Worm (Caenorhabditis elegans) whole organism, midembryonic: ENCODE data around the gene T01G5.6.

Source experiments
- T22C8.4 ChIP-seq: fragments of 200-800 bp; sonication (Bioruptor generic); IDR thresholded peaks from 2 replicates; pipeline ENCODE4 v1.3.6; 2022; ENCODE audit warnings: missing genetic modification characterization, missing compliant biosample characterization
- cog-1 ChIP-seq: sonication (generic microtip); optimal IDR thresholded peaks from 2 replicates; lab custom pipeline; 2016; ENCODE audit warnings: missing genetic modification characterization, missing compliant biosample characterization
- flt-1 ChIP-seq: fragments of 200-800 bp; sonication (Bioruptor generic); IDR thresholded peaks from 2 replicates; pipeline ENCODE4 v1.3.6; 2022; ENCODE audit warnings: missing genetic modification characterization, missing compliant biosample characterization
- klf-2 ChIP-seq: fragments of 200-800 bp; sonication (Bioruptor generic); conservative IDR thresholded peaks from 2 replicates; pipeline ENCODE4 v1.3.6; 2022; ENCODE audit warnings: missing genetic modification reagents, missing genetic modification characterization, missing compliant biosample characterization
- med-1 ChIP-seq: sonication (generic microtip); optimal IDR thresholded peaks from 2 replicates; lab custom pipeline; 2017; ENCODE audit warnings: missing genetic modification characterization, mild to moderate bottlenecking, missing compliant biosample characterization, antibody characterized with exemption, missing genetic modification reagents; ENCODE audit not compliant: insufficient read depth
- ref-1 ChIP-seq: fragments of 200-800 bp; sonication (Bioruptor generic); conservative IDR thresholded peaks from 2 replicates; pipeline ENCODE4 v1.3.6; 2022; ENCODE audit warnings: missing genetic modification reagents, missing genetic modification characterization, missing compliant biosample characterization
- tab-1 ChIP-seq: fragments of 200-800 bp; sonication (Bioruptor generic); IDR thresholded peaks from 2 replicates; pipeline ENCODE4 v1.3.6; 2022; ENCODE audit warnings: missing genetic modification characterization, missing compliant biosample characterization
- ztf-23 ChIP-seq: fragments of 200-800 bp; sonication (Bioruptor generic); IDR thresholded peaks from 2 replicates; pipeline ENCODE4 v1.3.6; 2022; ENCODE audit warnings: missing genetic modification reagents, missing genetic modification characterization, missing compliant biosample characterization
- ztf-29 ChIP-seq: fragments of 200-800 bp; sonication (Bioruptor generic); IDR thresholded peaks from 2 replicates; pipeline ENCODE4 v1.3.6; 2022; ENCODE audit warnings: missing genetic modification reagents, missing genetic modification characterization, missing compliant biosample characterization

T01G5.6 gene

DNA sequence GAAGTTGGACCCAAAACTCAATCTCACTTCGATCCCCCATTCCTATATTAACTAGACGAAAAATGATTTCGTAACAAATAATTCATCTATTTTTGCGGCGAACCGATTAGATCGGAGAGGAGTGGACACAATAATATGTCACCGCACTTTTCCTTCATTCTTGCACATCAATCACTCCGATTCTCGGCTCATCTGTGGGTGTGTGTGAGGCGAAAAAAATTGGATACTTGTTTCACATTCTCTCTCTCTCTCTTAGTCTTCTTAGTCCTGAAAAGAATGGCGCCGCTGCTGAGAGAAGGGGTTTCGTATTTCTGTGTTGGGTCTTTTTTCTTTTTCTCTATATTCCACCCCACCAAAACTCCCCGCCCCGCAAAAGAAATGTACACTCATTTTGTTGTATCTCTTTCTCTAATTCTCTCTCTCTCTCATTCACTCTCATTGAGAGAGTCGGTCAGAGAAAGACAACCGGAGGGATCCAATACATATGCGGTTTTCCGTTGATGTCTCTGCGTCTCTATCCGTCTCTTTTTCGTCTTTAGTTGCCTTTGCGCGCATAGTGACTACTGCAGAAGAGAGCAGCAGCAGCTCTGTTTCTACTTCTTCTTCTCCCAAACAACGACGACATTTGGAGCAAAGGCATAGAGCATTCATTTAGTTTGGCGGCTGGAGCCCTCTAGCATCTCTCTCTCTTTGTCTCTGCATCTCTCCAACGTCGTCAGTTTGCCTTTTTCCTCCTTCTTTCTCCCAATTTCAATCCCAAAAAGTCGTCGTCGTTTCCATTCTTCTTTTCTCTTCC, 42.7 kb downstream of the T01G5.6 start, which contains the start of gene unc-76:
unc-76 (plus strand) TSS at position 746 of the 796 bp plus-strand sequence.
- TF ChIP-seq klf-2 (no peak), ztf-29 (GFP tag; lab: Robert Waterston, UW) (no peak), med-1 (GFP tag; lab: Kevin White, UChicago) (no peak), cog-1 (tag; lab: Kevin White, UChicago) (peak; percentile 87), flt-1 (GFP tag; lab: Robert Waterston, UW) (0 out of 2 replicates have a peak, but pooled peaks have one; percentile 11)

DNA sequence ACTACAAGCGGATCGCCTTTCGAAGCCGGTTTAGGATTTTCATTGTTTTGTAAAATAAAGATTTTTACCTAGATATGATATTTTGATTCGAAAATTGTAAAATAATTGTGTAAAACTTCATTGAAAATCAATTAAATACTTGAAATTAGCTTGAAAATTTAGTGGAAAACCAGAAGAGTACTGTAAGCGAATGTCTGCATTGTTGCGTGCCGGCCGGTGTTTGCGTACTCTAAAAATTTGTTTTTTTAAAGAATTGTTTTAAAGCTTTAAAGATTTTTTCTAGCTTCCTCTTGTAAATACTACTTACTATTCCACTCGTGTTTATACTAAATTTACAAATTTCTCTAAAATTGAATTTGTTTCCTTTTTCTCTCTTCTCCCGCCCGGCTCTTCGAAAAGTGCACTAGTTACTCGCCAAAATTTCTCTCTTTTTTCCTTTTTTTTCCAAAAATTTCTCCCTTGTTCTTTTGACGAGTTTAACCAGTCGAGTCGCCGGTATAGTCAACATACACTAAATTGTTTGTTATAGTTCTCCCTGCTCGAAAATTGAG, 44.4 kb downstream of the T01G5.6 start:
- TF ChIP-seq ztf-29 (GFP tag; lab: Robert Waterston, UW), result no peak
- no peak for TF ChIP-seq flt-1 (GFP tag; lab: Robert Waterston, UW)
- no peak for TF ChIP-seq cog-1 (tag; lab: Kevin White, UChicago)
- TF ChIP-seq T22C8.4, result no peak
- TF ChIP-seq tab-1 (GFP tag; lab: Robert Waterston, UW), result no peak
- TF ChIP-seq klf-2, result no peak
- TF ChIP-seq ztf-23, result no peak
- TF ChIP-seq ref-1 (GFP tag; lab: Robert Waterston, UW), result no peak
- no peak for TF ChIP-seq med-1 (GFP tag; lab: Kevin White, UChicago)

DNA sequence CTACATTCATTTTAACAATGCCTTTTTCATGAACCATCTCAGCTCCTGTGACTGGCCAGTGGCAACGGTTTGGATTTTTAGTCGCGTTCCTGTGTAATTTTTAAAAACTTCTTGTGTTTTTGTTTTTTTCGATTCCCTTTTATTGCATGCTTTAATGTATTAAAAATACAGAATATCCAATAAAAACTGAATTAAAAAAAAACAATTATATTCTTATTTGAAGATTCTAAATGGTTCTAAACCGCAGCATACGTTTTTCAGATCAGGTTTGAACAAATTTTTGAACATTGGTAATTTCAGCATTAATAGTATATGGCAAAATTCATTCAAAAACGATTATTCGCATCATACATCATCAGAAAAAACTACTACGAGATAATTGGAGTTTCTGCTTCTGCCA, 45.5 kb downstream of the T01G5.6 start, which contains the start of gene dnj-3:
dnj-3 (plus strand) TSS at position 301 of the 400 bp plus-strand sequence.
- TF ChIP-seq cog-1 (tag; lab: Kevin White, UChicago), result no peak
- no peak for TF ChIP-seq ztf-23
- no peak for TF ChIP-seq ztf-29 (GFP tag; lab: Robert Waterston, UW)
- no peak for TF ChIP-seq ref-1 (GFP tag; lab: Robert Waterston, UW)
- no peak for TF ChIP-seq T22C8.4

DNA sequence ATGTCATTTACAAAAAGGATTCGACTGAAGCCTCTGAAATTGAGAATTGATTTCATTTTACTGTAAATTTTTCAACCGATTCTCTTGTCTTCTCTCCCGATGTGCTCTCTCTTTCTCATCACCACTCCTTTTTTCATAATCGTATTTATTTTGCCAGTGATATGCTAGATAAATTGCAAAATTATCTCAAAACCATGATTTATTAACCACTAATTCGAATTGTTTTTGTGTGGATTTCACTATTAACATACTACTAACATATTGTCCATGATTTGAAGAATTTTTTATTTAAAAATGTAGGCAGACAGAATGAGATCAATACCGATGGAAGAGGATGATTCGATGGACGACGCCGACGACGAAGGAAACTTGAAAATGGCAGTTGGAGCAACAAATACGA, 46.7 kb downstream of the T01G5.6 start, which contains the start of gene C25D7.10:
C25D7.10 (plus strand) TSS at position 301 of the 400 bp plus-strand sequence.
- TF ChIP-seq tab-1 (GFP tag; lab: Robert Waterston, UW) (no peak), ztf-23 (no peak), ztf-29 (GFP tag; lab: Robert Waterston, UW) (no peak), T22C8.4 (no peak), med-1 (GFP tag; lab: Kevin White, UChicago) (no peak), klf-2 (no peak), flt-1 (GFP tag; lab: Robert Waterston, UW) (no peak), ref-1 (GFP tag; lab: Robert Waterston, UW) (no peak), cog-1 (tag; lab: Kevin White, UChicago) (no peak)

DNA sequence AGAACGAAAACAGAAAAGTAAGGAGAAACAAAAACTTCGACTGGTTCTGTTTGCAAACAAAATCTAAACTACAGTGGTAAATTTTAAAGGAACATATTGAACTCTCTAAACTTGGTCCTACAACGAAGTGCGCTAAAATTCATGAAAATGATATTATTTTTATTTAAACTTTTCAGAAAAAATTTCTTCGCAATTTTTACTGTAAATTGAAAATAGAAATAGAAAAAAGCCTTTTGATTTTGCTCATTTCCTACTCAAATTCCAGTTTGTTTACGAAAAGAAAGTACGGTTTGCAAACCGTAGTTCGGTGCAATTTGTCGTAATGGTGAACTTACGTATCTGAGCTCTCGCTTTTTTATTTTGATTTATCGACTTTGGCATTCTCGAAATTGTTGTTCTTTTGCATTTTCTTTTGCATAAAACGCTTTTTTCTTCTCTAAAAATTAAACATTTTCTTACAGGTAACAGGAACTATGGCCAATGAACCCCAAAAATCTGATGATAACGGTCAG, 48.0 kb downstream of the T01G5.6 start, which contains the start of gene otub-1:
otub-1 (plus strand) TSS at position 462 of the 512 bp plus-strand sequence.
- TF ChIP-seq ztf-29 (GFP tag; lab: Robert Waterston, UW) (no peak), klf-2 (no peak), med-1 (GFP tag; lab: Kevin White, UChicago) (no peak), flt-1 (GFP tag; lab: Robert Waterston, UW) (no peak), ztf-23 (no peak), tab-1 (GFP tag; lab: Robert Waterston, UW) (no peak), cog-1 (tag; lab: Kevin White, UChicago) (no peak), T22C8.4 (no peak)

DNA sequence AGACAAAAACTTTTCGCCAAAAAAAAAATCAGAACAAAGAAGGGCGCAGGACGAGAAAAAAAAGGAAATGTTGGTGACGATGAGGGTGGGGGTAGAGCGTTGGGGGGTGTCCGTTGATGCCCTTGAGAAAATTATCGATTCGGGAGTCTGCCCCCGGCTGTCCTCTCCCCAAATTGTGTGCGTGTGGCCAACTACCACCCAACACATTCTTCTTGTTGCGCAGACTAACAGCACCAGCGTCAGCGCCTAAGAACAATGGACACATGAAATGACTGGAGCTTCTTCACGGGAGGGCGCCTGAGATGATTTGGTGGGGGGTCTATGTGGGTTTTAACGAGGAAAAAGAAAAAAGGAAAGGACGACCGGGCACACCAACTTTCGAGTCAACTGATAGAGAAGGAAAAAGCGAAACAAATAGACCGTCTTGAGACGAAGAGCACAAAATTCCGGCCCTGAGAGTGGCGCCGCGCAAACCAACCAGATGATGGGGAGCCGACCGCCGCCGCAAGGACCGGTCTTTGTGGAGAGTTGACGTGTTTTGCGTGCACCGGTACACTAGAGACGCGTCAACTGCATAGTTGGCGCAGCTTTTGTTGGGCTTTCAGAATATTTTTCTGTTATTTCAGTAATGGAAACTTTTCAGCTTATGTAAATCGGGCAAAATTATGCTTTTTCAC, 48.7 kb downstream of the T01G5.6 start, which contains the start of gene C25D7.9:
C25D7.9 (plus strand) TSS at position 68 of the 677 bp plus-strand sequence.
- TF ChIP-seq tab-1 (GFP tag; lab: Robert Waterston, UW), result no peak
- peak; percentile 82 for TF ChIP-seq T22C8.4

DNA sequence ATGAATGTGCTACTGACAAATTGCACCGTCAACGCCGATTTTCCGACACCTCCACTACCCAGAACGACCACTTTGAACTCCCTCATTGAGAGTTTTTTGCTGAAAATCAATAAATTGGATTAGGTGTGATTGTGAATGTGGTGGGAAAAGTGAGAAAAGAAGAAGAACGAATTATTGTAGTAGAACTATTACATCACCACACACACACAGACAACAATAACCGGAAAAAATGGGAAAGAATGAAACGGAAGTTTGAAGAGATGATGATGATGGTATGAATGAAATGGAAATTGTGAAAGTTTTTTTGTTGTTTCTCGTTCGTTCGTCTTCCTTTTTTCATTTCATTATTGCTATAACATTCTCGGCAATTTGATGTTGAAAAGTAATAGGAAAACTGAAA, 49.9 kb downstream of the T01G5.6 start, which contains the start of gene rap-2:
rap-2 (minus strand) TSS at position 101 of the 400 bp plus-strand sequence.
- TF ChIP-seq med-1 (GFP tag; lab: Kevin White, UChicago) (no peak), ztf-23 (no peak), flt-1 (GFP tag; lab: Robert Waterston, UW) (no peak), T22C8.4 (no peak), tab-1 (GFP tag; lab: Robert Waterston, UW) (no peak), cog-1 (tag; lab: Kevin White, UChicago) (no peak), ztf-29 (GFP tag; lab: Robert Waterston, UW) (no peak), ref-1 (GFP tag; lab: Robert Waterston, UW) (no peak)
